Worm (Caenorhabditis elegans) whole organism, early embryonic: ENCODE data around the gene lgc-44.

Experiments
- ama-1 ChIP-seq: fragments of 150-350 bp; optimal IDR thresholded peaks from 2 replicates; lab custom pipeline; 2014
- ceh-13 ChIP-seq: fragments of 200-800 bp; sonication (Bioruptor generic); optimal IDR thresholded peaks from 2 replicates; lab custom pipeline; 2018; ENCODE audit warnings: mild to moderate bottlenecking, missing genetic modification characterization, missing compliant biosample characterization
- flt-1 ChIP-seq: fragments of 200-800 bp; sonication (Bioruptor generic); IDR thresholded peaks from 2 replicates; pipeline ENCODE4 v1.3.6; 2022; ENCODE audit warnings: missing genetic modification characterization, missing compliant biosample characterization

DNA sequence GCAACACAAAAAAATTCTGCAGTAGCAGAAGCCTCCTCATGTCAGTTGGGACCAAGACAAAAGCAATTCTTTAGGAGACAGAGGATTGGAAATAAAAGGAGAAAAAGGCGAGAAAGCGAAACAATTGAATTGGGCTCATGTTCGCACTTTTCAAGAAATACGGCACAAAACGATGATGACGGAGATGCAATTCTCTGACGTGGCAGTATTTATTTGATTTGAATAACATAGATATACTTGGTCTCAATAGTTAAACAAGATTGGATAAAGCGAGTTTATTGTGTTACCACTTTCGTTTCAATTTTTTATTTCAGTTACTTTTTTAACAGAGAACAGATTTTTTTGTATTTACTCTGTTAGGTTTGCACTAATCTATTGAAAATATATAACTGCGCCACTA lies 25.1 kb upstream of the lgc-44 start:
- TF ChIP-seq ceh-13 (no peak), ama-1 (lab: Kevin White, UChicago) (no peak), flt-1 (GFP tag; lab: Robert Waterston, UW) (no peak)
